Fruit fly (Drosophila melanogaster) whole organism, pupa: ENCODE data around the gene CG2991.

Experiments
- CG10348 ChIP-seq: fragments of 200-800 bp; sonication (Bioruptor generic); IDR thresholded peaks from 2 replicates; pipeline ENCODE4 v1.3.6; 2022; ENCODE audit warnings: missing biosample characterization, missing genetic modification characterization
- CG12605 ChIP-seq: fragments of 200-800 bp; sonication (Bioruptor generic); IDR thresholded peaks from 2 replicates; pipeline ENCODE4 v1.3.6; 2022; ENCODE audit warnings: missing biosample characterization, missing genetic modification characterization
- CG14655 ChIP-seq: fragments of 200-800 bp; sonication (Bioruptor generic); optimal IDR thresholded peaks from 3 replicates; lab custom pipeline; 2017; ENCODE audit warnings: mild to moderate bottlenecking, missing biosample characterization, missing genetic modification reagents, missing genetic modification characterization
- CG34367 ChIP-seq: fragments of 200-800 bp; sonication (Bioruptor generic); optimal IDR thresholded peaks from 2 replicates; lab custom pipeline; 2018; ENCODE audit warnings: missing biosample characterization, mild to moderate bottlenecking, missing genetic modification characterization
- CG8301 ChIP-seq: fragments of 200-800 bp; sonication (Bioruptor generic); optimal IDR thresholded peaks from 2 replicates; lab custom pipeline; 2018; ENCODE audit warnings: missing biosample characterization, mild to moderate bottlenecking, missing genetic modification characterization
- CG9948 ChIP-seq: fragments of 200-800 bp; sonication (Bioruptor generic); optimal IDR thresholded peaks from 2 replicates; lab custom pipeline; 2018; ENCODE audit warnings: missing biosample characterization, mild to moderate bottlenecking, missing genetic modification characterization, moderate library complexity
- fd96Ca ChIP-seq: fragments of 200-800 bp; sonication (Bioruptor generic); IDR thresholded peaks from 3 replicates; pipeline ENCODE4 v1.3.6; 2022; ENCODE audit warnings: missing biosample characterization, missing genetic modification characterization

DNA sequence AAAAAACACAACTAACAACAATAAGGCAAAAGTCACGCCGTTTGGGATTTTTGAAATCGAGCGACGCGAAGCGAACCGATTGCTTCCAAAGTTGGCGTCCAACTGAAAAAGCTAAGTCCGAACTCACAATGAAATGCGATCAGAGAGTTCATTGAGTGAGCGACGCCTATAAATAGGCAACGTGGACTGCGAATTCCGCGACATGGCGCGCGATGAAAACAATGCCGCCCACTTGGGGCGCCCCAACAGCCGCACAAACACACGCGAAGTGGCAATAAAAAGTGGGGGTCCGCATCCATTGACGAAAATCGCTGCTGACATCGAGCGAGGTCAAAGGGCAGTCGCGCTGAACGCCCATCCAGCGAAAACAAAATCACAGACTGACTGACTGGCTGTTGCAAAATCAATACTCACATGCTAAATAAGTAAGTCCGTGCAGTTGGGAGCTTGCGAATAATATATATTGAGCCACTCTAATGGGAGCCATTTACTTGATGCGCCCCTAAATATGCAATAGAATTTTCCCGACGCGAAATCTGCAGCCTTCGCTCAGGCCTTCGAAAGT lies 1.7 kb upstream of the CG2991 start:
- no peak for TF ChIP-seq CG12605 (GFP tag; lab: Robert Waterston, UW)
- TF ChIP-seq CG34367: no peak
- TF ChIP-seq CG8301 (tag; lab: Kevin White, UChicago): no peak
- TF ChIP-seq CG14655: no peak
- no peak for TF ChIP-seq fd96Ca (GFP tag; lab: Robert Waterston, UW)
- TF ChIP-seq CG10348 (GFP tag; lab: Robert Waterston, UW): no peak
- TF ChIP-seq CG9948 (tag; lab: Kevin White, UChicago): no peak
